In genomic region chrX:2340009-2340733, dm6 we compare ENCODE assay signal across 6 fruit fly cellular contexts.
TF ChIP-seq lines count a peak whose summit lies in the region.

No protein-coding gene starts in this region.

- TF ChIP-seq CTCF in S2 (optimal IDR thresholded peaks at IDR 0.05; lab: Kevin White, UChicago), result peak; percentile 88 to 95
- peak; percentile 94 for TF ChIP-seq CTCF in whole organism, embryonic (GFP tag; optimal IDR thresholded peaks at IDR 0.05; lab: Kevin White, UChicago)

TF ChIP-seq in whole organism, adult, 20 proteins besides CTCF, POLR2A, EP300 and RAD21:
- TF ChIP-seq Clk (GFP tag; optimal IDR thresholded peaks at IDR 0.05; lab: Kevin White, UChicago) (no peak), bab1 (GFP tag; optimal IDR thresholded peaks at IDR 0.05; lab: Kevin White, UChicago) (peak; percentile 74), CG14711 (tag; optimal IDR thresholded peaks at IDR 0.05; lab: Kevin White, UChicago) (peak; percentile 5), ovo (GFP tag; optimal IDR thresholded peaks at IDR 0.05; lab: Kevin White, UChicago) (no peak), CG11617 (GFP tag; optimal IDR thresholded peaks at IDR 0.05; lab: Kevin White, UChicago) (peak; percentile 9), CG7101 (tag; optimal IDR thresholded peaks at IDR 0.05; lab: Kevin White, UChicago) (peak; percentile 8), Mnt (GFP tag; optimal IDR thresholded peaks at IDR 0.05; lab: Kevin White, UChicago) (peak; percentile 53), pad (GFP tag; optimal IDR thresholded peaks at IDR 0.05; lab: Kevin White, UChicago) (peak; percentile 23), CG1620 (GFP tag; optimal IDR thresholded peaks at IDR 0.05; lab: Kevin White, UChicago) (peak; percentile 35), CG7045 (GFP tag; optimal IDR thresholded peaks at IDR 0.05; lab: Kevin White, UChicago) (no peak)
TF ChIP-seq in whole organism, adult: peak in this region for 7.

TF ChIP-seq in whole organism, embryonic, 481 proteins besides CTCF, POLR2A, EP300 and RAD21 (continues in another document):
- TF ChIP-seq CG2116 (GFP tag; optimal IDR thresholded peaks at IDR 0.05; lab: Kevin White, UChicago) (peak; percentile 96), CG13894 (tag; optimal IDR thresholded peaks at IDR 0.05; lab: Kevin White, UChicago) (peak; percentile 47), CG32767 (GFP tag; IDR thresholded peaks at IDR 0.05; lab: Robert Waterston, UW) (0 out of 2 replicates have a peak, but pooled peaks have one; percentile 24), sug (tag; optimal IDR thresholded peaks at IDR 0.05; lab: Kevin White, UChicago) (peak; percentile 26), Mes4 (GFP tag; optimal IDR thresholded peaks at IDR 0.05; lab: Kevin White, UChicago) (no peak), CG8089 (GFP tag; optimal IDR thresholded peaks at IDR 0.05; lab: Kevin White, UChicago) (peak; percentile 30), knrl (GFP tag; IDR thresholded peaks at IDR 0.05; lab: Robert Waterston, UW; ENCODE audit: partially characterized antibody) (peak; percentile 64), crp (GFP tag; optimal IDR thresholded peaks at IDR 0.05; lab: Kevin White, UChicago) (peak in 1 of 2 experiments; percentile 60), Poxn (GFP tag; IDR thresholded peaks at IDR 0.05; lab: Robert Waterston, UW) (no peak), CG9727 (GFP tag; optimal IDR thresholded peaks at IDR 0.05; lab: Kevin White, UChicago) (no peak), en (GFP tag; optimal IDR thresholded peaks at IDR 0.05; lab: Kevin White, UChicago) (no peak), CG30403 (GFP tag; optimal IDR thresholded peaks at IDR 0.05; lab: Kevin White, UChicago) (peak; percentile 16), MESR4 (GFP tag; optimal IDR thresholded peaks at IDR 0.05; lab: Kevin White, UChicago) (peak; percentile 84), Trl (optimal IDR thresholded peaks at IDR 0.05; lab: Kevin White, UChicago) (no peak), Trl (GFP tag; optimal IDR thresholded peaks at IDR 0.05; lab: Kevin White, UChicago) (no peak), CG3163 (GFP tag; optimal IDR thresholded peaks at IDR 0.05; lab: Kevin White, UChicago) (no peak), CG10543 (GFP tag; optimal IDR thresholded peaks at IDR 0.05; lab: Kevin White, UChicago) (peak; percentile 2), HmgZ (tag; optimal IDR thresholded peaks at IDR 0.05; lab: Kevin White, UChicago) (peak; percentile 79), hkb (optimal IDR thresholded peaks at IDR 0.05; lab: Kevin White, UChicago) (peak; percentile 78), hkb (GFP tag; IDR thresholded peaks at IDR 0.05; lab: Robert Waterston, UW) (no peak)

TF ChIP-seq in whole organism, prepupa, 60 proteins besides CTCF, POLR2A, EP300 and RAD21:
- TF ChIP-seq CG10631 (GFP tag; optimal IDR thresholded peaks at IDR 0.05; lab: Kevin White, UChicago), result no peak
- TF ChIP-seq Ets21C (GFP tag; optimal IDR thresholded peaks at IDR 0.05; lab: Kevin White, UChicago), result no peak
- TF ChIP-seq Eip78C (GFP tag; lab: Kevin White, UChicago), result peak; percentile 30
- no peak for TF ChIP-seq CG8119 (GFP tag; IDR thresholded peaks at IDR 0.05; lab: Robert Waterston, UW)
- no peak for TF ChIP-seq CG10669 (GFP tag; optimal IDR thresholded peaks at IDR 0.05; lab: Kevin White, UChicago)
- no peak for TF ChIP-seq Blimp-1 (GFP tag; optimal IDR thresholded peaks at IDR 0.05; lab: Kevin White, UChicago)
- no peak for TF ChIP-seq CG6808 (GFP tag; optimal IDR thresholded peaks at IDR 0.05; lab: Kevin White, UChicago)
- peak; percentile 70 for TF ChIP-seq svp (GFP tag; lab: Kevin White, UChicago)

TF ChIP-seq in whole organism, pupa, 21 proteins besides CTCF, POLR2A, EP300 and RAD21:
- peak; percentile 35 for TF ChIP-seq EcR (GFP tag; optimal IDR thresholded peaks at IDR 0.05; lab: Kevin White, UChicago)
- TF ChIP-seq CG4496 (GFP tag; IDR thresholded peaks at IDR 0.05; lab: Robert Waterston, UW), result no peak
- TF ChIP-seq CG13204 (GFP tag; optimal IDR thresholded peaks at IDR 0.05; lab: Kevin White, UChicago), result no peak
TF ChIP-seq in whole organism, pupa: peak in this region for 1.

TF ChIP-seq in whole organism, wandering third instar larva, 38 proteins besides CTCF, POLR2A, EP300 and RAD21:
- TF ChIP-seq Sp1 (GFP tag; optimal IDR thresholded peaks at IDR 0.05; lab: Kevin White, UChicago), result peak; percentile 13
- TF ChIP-seq Myc (optimal IDR thresholded peaks at IDR 0.05; lab: Kevin White, UChicago), result peak; percentile 33
- TF ChIP-seq Abd-B (GFP tag; optimal IDR thresholded peaks at IDR 0.05; lab: Kevin White, UChicago), result no peak
- no peak for TF ChIP-seq br (GFP tag; optimal IDR thresholded peaks at IDR 0.05; lab: Kevin White, UChicago)
- no peak for TF ChIP-seq GATAd (GFP tag; optimal IDR thresholded peaks at IDR 0.05; lab: Kevin White, UChicago)
- no peak for TF ChIP-seq Rel (GFP tag; optimal IDR thresholded peaks at IDR 0.05; lab: Kevin White, UChicago)
- peak; percentile 31 for TF ChIP-seq Rel (tag; optimal IDR thresholded peaks at IDR 0.05; lab: Kevin White, UChicago)
- TF ChIP-seq rgr (GFP tag; optimal IDR thresholded peaks at IDR 0.05; lab: Kevin White, UChicago), result no peak
